Fruit fly (Drosophila melanogaster) whole organism, pupa: ENCODE data around the gene Ziz.

ENCODE experiments used
- CG10348 ChIP-seq: fragments of 200-800 bp; sonication (Bioruptor generic); IDR thresholded peaks from 2 replicates; pipeline ENCODE4 v1.3.6; 2022; ENCODE audit warnings: missing biosample characterization, missing genetic modification characterization
- CG12605 ChIP-seq: fragments of 200-800 bp; sonication (Bioruptor generic); IDR thresholded peaks from 2 replicates; pipeline ENCODE4 v1.3.6; 2022; ENCODE audit warnings: missing biosample characterization, missing genetic modification characterization
- CG13204 ChIP-seq: fragments of 200-800 bp; sonication (Bioruptor generic); optimal IDR thresholded peaks from 2 replicates; lab custom pipeline; 2018; ENCODE audit warnings: missing biosample characterization, mild to moderate bottlenecking, missing genetic modification characterization, moderate library complexity
- CG15710 ChIP-seq: fragments of 200-800 bp; sonication (Bioruptor generic); optimal IDR thresholded peaks from 2 replicates; lab custom pipeline; 2018; ENCODE audit warnings: missing biosample characterization, mild to moderate bottlenecking, missing genetic modification characterization, moderate library complexity
- CG17806 ChIP-seq: fragments of 200-800 bp; sonication (Bioruptor generic); optimal IDR thresholded peaks from 2 replicates; lab custom pipeline; 2018; ENCODE audit warnings: missing biosample characterization, mild to moderate bottlenecking, missing genetic modification characterization, moderate library complexity
- CG32121 ChIP-seq: fragments of 200-800 bp; sonication (Bioruptor generic); IDR thresholded peaks from 2 replicates; pipeline ENCODE4 v1.3.6; 2022; ENCODE audit warnings: missing biosample characterization, missing genetic modification characterization
- CG4496 ChIP-seq: fragments of 200-800 bp; sonication (Bioruptor generic); IDR thresholded peaks from 3 replicates; pipeline ENCODE4 v1.3.6; 2022; ENCODE audit warnings: missing biosample characterization, missing genetic modification characterization
- CG8159 ChIP-seq: fragments of 200-800 bp; sonication (Bioruptor generic); optimal IDR thresholded peaks from 3 replicates; lab custom pipeline; 2018; ENCODE audit warnings: missing biosample characterization, mild to moderate bottlenecking, missing genetic modification characterization, moderate library complexity
- CG8301 ChIP-seq: fragments of 200-800 bp; sonication (Bioruptor generic); optimal IDR thresholded peaks from 2 replicates; lab custom pipeline; 2018; ENCODE audit warnings: missing biosample characterization, mild to moderate bottlenecking, missing genetic modification characterization
- D1 ChIP-seq: fragments of 200-800 bp; sonication (Bioruptor generic); optimal IDR thresholded peaks from 2 replicates; lab custom pipeline; 2018; ENCODE audit warnings: missing biosample characterization, mild to moderate bottlenecking, missing genetic modification characterization, moderate library complexity
- EcR ChIP-seq: fragments of 200-800 bp; sonication (Bioruptor generic); optimal IDR thresholded peaks from 3 replicates; lab custom pipeline; 2019; ENCODE audit warnings: missing biosample characterization, missing genetic modification characterization, mild to moderate bottlenecking, moderate library complexity, missing genetic modification reagents
- Ets98B ChIP-seq: fragments of 200-800 bp; sonication (Bioruptor generic); IDR thresholded peaks from 2 replicates; pipeline ENCODE4 v1.3.6; 2022; ENCODE audit warnings: missing biosample characterization, missing genetic modification characterization
- Pif1A ChIP-seq: fragments of 200-800 bp; sonication (Bioruptor generic); optimal IDR thresholded peaks from 3 replicates; lab custom pipeline; 2016; ENCODE audit warnings: missing biosample characterization, missing genetic modification characterization
- Pif1B ChIP-seq: fragments of 200-800 bp; sonication (Bioruptor generic); optimal IDR thresholded peaks from 3 replicates; lab custom pipeline; 2016; ENCODE audit warnings: missing biosample characterization, missing genetic modification characterization

DNA sequence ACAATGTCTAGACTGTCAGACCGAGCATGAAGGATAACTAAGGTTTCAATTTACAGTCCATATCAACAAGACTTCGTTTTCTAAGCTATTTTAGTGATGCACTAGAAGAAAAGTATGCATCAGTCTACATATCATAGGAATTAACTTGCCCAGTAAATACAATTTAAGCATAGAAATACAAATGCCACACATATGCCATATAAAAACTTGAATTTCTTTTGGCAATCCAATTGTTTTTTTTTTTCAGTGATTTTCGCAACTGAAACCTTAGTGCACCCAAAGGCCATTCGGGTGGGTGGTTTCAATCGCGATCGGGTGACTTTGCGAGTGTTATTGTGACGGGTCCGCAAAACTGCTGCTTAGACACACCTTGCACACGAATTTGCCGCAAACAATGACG is 24.5 kb upstream of the Ziz start:
- no peak for TF ChIP-seq CG13204 (GFP tag; lab: Kevin White, UChicago)
- peak; percentile 39; the same call in 1 of the 2 replicates for TF ChIP-seq Ets98B (GFP tag; lab: Robert Waterston, UW)
- TF ChIP-seq CG8159 (tag; lab: Kevin White, UChicago) = no peak
- no peak for TF ChIP-seq CG10348 (GFP tag; lab: Robert Waterston, UW)
- no peak for TF ChIP-seq CG15710 (tag; lab: Kevin White, UChicago)
- no peak for TF ChIP-seq D1
- no peak for TF ChIP-seq CG17806 (tag; lab: Kevin White, UChicago)
- peak; percentile 49 for TF ChIP-seq CG32121 (GFP tag; lab: Robert Waterston, UW)
- TF ChIP-seq EcR (GFP tag; lab: Kevin White, UChicago) = no peak
- no peak for TF ChIP-seq Pif1B (GFP tag; lab: Kevin White, UChicago)
- TF ChIP-seq CG12605 (GFP tag; lab: Robert Waterston, UW) = no peak
- no peak for TF ChIP-seq CG8301 (tag; lab: Kevin White, UChicago)
- TF ChIP-seq CG4496 (GFP tag; lab: Robert Waterston, UW) = peak; percentile 59; the same call in 2 of the 3 replicates
- TF ChIP-seq Pif1A = no peak
